Fruit fly (Drosophila melanogaster) whole organism, adult: ENCODE measurements around the gene CG33631.

Source experiments
- CG11617 ChIP-seq: fragments of 200-800 bp; sonication (Bioruptor generic); optimal IDR thresholded peaks from 2 replicates; lab custom pipeline; 2017; ENCODE audit warnings: mild to moderate bottlenecking, missing biosample characterization, missing genetic modification reagents, missing genetic modification characterization
- CG12768 ChIP-seq: fragments of 200-800 bp; sonication (Bioruptor generic); optimal IDR thresholded peaks from 2 replicates; lab custom pipeline; 2017; ENCODE audit warnings: missing biosample characterization, missing genetic modification characterization, mild to moderate bottlenecking, moderate library complexity, missing genetic modification reagents
- CG14711 ChIP-seq: fragments of 200-800 bp; sonication (Bioruptor generic); optimal IDR thresholded peaks from 2 replicates; lab custom pipeline; 2018; ENCODE audit warnings: missing biosample characterization, mild to moderate bottlenecking, missing genetic modification characterization, moderate library complexity
- CG1620 ChIP-seq: fragments of 200-800 bp; sonication (Bioruptor generic); optimal IDR thresholded peaks from 2 replicates; lab custom pipeline; 2016; ENCODE audit warnings: missing biosample characterization, missing genetic modification characterization
- CG33017 ChIP-seq: fragments of 200-800 bp; sonication (Bioruptor generic); optimal IDR thresholded peaks from 2 replicates; lab custom pipeline; 2018; ENCODE audit warnings: missing biosample characterization, mild to moderate bottlenecking, missing genetic modification characterization, moderate library complexity
- CG5204 ChIP-seq: fragments of 200-800 bp; sonication (Bioruptor generic); optimal IDR thresholded peaks from 2 replicates; lab custom pipeline; 2016; ENCODE audit warnings: missing biosample characterization, missing genetic modification characterization
- CG7045 ChIP-seq: fragments of 200-800 bp; sonication (Bioruptor generic); optimal IDR thresholded peaks from 2 replicates; lab custom pipeline; 2017; ENCODE audit warnings: missing biosample characterization, mild to moderate bottlenecking, missing genetic modification characterization
- CG7101 ChIP-seq: fragments of 200-800 bp; sonication (Bioruptor generic); optimal IDR thresholded peaks from 2 replicates; lab custom pipeline; 2018; ENCODE audit warnings: missing biosample characterization, mild to moderate bottlenecking, missing genetic modification characterization, moderate library complexity
- Clk ChIP-seq: fragments of 200-800 bp; sonication (Bioruptor generic); optimal IDR thresholded peaks from 2 replicates; lab custom pipeline; 2017; ENCODE audit warnings: missing biosample characterization, missing genetic modification characterization
- Crg-1 ChIP-seq: fragments of 200-800 bp; sonication (Bioruptor generic); optimal IDR thresholded peaks from 2 replicates; lab custom pipeline; 2016; ENCODE audit warnings: missing biosample characterization, missing genetic modification characterization
- Hr96 ChIP-seq: fragments of 200-800 bp; sonication (Bioruptor generic); optimal IDR thresholded peaks from 2 replicates; lab custom pipeline; 2016; ENCODE audit warnings: missing biosample characterization, missing genetic modification characterization
- Mnt ChIP-seq: fragments of 200-800 bp; sonication (Bioruptor generic); optimal IDR thresholded peaks from 2 replicates; lab custom pipeline; 2016; ENCODE audit warnings: missing biosample characterization, mild to moderate bottlenecking, missing genetic modification characterization
- bab1 ChIP-seq: fragments of 200-800 bp; sonication (Bioruptor generic); optimal IDR thresholded peaks from 3 replicates; lab custom pipeline; 2019; ENCODE audit warnings: missing biosample characterization, mild to moderate bottlenecking, missing genetic modification characterization, moderate library complexity
- cic ChIP-seq: fragments of 200-800 bp; sonication (Bioruptor generic); optimal IDR thresholded peaks from 2 replicates; lab custom pipeline; 2017; ENCODE audit warnings: missing biosample characterization, mild to moderate bottlenecking, missing genetic modification characterization, moderate library complexity
- cnc ChIP-seq, 2 experiments: fragments of >200 bp; optimal IDR thresholded peaks; 2 replicates each; lab custom pipeline; 2017
- kay ChIP-seq: fragments of 200-800 bp; sonication (Bioruptor generic); peaks from one replicate; lab custom pipeline; 2016; ENCODE audit warnings: missing biosample characterization, missing genetic modification characterization, borderline replicate concordance
- ovo ChIP-seq: fragments of 200-800 bp; sonication (Bioruptor generic); optimal IDR thresholded peaks from 2 replicates; lab custom pipeline; 2016; ENCODE audit warnings: missing biosample characterization, missing genetic modification characterization
- pad ChIP-seq: fragments of 200-800 bp; sonication (Bioruptor generic); optimal IDR thresholded peaks from 3 replicates; lab custom pipeline; 2017; ENCODE audit warnings: missing biosample characterization, missing genetic modification characterization, mild to moderate bottlenecking, moderate library complexity, missing genetic modification reagents
- tj ChIP-seq: fragments of 200-800 bp; sonication (Bioruptor generic); optimal IDR thresholded peaks from 3 replicates; lab custom pipeline; 2017; ENCODE audit warnings: missing biosample characterization, mild to moderate bottlenecking, missing genetic modification characterization, moderate library complexity
- toe ChIP-seq: fragments of 200-800 bp; sonication (Bioruptor generic); optimal IDR thresholded peaks from 2 replicates; lab custom pipeline; 2016; ENCODE audit warnings: missing biosample characterization, missing genetic modification characterization

The CG33631 gene

DNA sequence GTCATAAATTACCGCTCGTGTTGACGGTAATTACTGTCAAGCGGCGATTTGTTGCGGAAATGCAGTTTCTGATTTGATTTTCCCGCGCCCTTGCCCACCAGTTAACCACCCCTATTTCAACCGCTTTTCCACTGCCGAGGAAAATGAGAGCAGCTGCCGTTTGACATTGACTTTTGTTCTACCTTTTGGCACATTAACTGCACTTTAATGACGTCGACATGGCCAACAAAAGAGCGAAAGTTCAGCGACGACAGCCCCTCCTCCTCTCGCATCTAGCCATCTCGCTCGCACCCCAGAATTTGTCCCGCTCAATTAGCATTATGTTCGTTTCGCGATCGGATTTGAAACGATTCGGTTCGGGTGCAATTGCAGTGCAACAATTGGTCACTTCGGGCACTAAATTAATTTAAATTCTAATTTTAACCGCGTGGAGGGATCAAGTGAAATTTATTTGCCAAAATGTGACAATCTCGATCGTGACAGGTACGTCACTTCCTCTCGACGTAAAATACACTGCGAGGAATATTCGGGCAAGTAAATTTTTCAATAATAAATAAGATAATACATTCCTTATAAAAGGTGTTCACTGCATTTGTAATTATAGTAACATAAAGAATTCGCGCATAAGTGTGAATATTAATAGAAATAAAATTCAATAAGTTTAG lies 47.5 kb downstream of the CG33631 start:
- TF ChIP-seq Mnt (GFP tag; lab: Kevin White, UChicago) (no peak), CG12768 (GFP tag; lab: Kevin White, UChicago) (peak; percentile 48), cic (no peak), kay (peak; percentile 91), CG5204 (GFP tag; lab: Kevin White, UChicago) (no peak), CG33017 (no peak), bab1 (no peak), CG14711 (tag; lab: Kevin White, UChicago) (peak; percentile 44), pad (peak; percentile 50), Crg-1 (GFP tag; lab: Kevin White, UChicago) (no peak), CG7045 (GFP tag; lab: Kevin White, UChicago) (peak; percentile 40), ovo (GFP tag; lab: Kevin White, UChicago) (no peak), Clk (GFP tag; lab: Kevin White, UChicago) (no peak), CG7101 (tag; lab: Kevin White, UChicago) (no peak)

DNA sequence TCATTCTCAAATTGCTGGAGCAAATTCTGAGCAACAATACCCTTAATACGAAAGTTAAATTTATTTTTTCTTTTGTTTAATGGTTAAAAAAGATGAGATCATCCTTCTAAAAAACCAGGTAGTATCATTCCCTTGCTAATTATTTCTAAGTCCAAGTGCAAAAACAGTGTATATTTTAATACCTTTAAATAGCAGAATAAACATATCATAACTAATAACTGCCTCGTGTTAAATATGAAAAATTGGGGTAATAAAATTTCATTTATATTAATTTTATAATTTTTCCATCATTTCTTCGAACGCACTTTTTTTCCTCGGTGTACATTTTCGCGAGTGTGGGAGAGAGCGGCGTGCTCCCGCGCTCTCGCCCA lies 48.0 kb downstream of the CG33631 start:
- TF ChIP-seq Clk (GFP tag; lab: Kevin White, UChicago) (no peak), CG7045 (GFP tag; lab: Kevin White, UChicago) (peak; percentile 26), CG7101 (tag; lab: Kevin White, UChicago) (peak; percentile 47), Hr96 (GFP tag; lab: Kevin White, UChicago) (no peak), toe (GFP tag; lab: Kevin White, UChicago) (peak; percentile 4), CG1620 (GFP tag; lab: Kevin White, UChicago) (no peak), cic (no peak), pad (no peak), kay (no peak), ovo (GFP tag; lab: Kevin White, UChicago) (no peak), CG12768 (GFP tag; lab: Kevin White, UChicago) (no peak), tj (no peak), CG5204 (GFP tag; lab: Kevin White, UChicago) (no peak), CG33017 (peak; percentile 14), bab1 (no peak), Mnt (GFP tag; lab: Kevin White, UChicago) (no peak), CG11617 (peak; percentile 76), Crg-1 (GFP tag; lab: Kevin White, UChicago) (no peak), CG14711 (tag; lab: Kevin White, UChicago) (peak; percentile 8), cnc (optimal IDR thresholded peaks at IDR 0.05; lab: Kevin White, UChicago) (no peak)

DNA sequence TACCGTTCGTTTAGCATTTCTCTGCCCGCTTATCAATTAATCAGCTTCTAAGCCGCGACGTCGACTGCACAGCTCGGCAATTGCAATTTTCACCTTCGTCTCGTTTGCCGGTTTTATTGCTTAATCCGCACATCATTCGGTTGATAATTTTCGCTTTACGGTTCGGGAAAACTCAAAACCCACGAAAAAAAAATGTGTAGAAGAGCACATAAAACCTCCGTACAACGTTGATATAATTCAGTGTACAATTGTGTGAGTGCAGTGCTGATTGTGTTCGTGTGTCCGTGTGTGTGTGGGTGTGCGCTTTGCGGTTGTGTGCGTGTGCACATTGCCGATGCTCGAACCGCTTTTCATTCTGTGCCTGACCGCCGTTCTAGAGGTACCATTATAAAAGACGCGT lies 48.4 kb downstream of the CG33631 start, which contains the start of gene CAH7:
Gene CAH7 (plus strand): TSS at position 43 of the 400 bp plus-strand sequence.
- TF ChIP-seq ovo (GFP tag; lab: Kevin White, UChicago) (peak; percentile 33), cic (peak; percentile 52), tj (peak; percentile 92), Mnt (GFP tag; lab: Kevin White, UChicago) (peak; percentile 17), CG1620 (GFP tag; lab: Kevin White, UChicago) (no peak), bab1 (no peak)

DNA sequence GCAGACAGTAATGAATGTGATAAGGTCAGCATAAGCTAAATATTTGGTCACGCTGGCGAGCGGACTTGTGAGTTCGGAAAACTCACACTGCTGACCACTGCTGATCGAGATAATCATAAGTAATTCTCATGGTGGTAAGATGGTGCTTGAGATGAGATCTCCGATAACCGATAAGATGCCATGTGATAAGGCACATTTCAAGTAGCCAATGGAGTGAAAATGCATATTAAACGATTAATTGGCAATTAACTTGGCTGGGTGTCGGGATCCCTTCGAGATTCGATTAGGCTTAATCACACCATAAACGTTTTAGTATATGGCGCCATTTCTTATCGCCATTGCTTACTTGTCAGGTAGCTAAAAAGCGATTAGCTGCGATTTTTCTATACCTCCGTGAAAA lies 49.9 kb downstream of the CG33631 start:
- TF ChIP-seq tj (peak; percentile 33), cic (peak; percentile 29), CG12768 (GFP tag; lab: Kevin White, UChicago) (no peak), ovo (GFP tag; lab: Kevin White, UChicago) (no peak)
